Worm (Caenorhabditis elegans): ENCODE results near the gene atn-1.

atn-1 gene

DNA sequence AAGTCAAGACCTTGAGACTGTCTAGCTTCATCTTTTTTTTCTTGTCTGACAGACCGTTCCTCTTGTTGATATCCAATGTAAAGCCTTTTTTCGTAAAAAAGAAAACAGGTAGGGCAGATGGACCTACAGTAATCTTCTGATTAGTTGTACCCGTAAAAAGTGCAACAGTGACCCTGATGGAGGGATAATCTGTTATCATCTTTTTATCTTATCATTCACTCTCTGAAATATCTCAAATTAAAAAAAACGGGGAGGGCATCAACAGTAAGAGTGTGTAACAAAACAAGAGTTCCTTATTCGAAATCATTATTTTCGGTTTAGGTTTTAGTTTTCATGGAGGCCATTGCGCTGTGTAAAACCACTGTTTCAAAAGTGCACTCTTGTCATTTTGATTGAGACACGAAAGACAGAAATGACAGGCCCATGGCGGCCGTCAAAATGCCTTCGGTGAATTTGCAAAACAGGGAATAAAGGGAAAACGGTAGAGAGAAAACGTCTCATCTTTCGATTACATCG, 55.5 kb downstream of the atn-1 start:
- TF ChIP-seq egl-27 (tag; optimal IDR thresholded peaks at IDR 0.05) = peak; percentile 12
- peak; percentile 63 for TF ChIP-seq sma-3 (GFP tag; optimal IDR thresholded peaks at IDR 0.05)
- TF ChIP-seq mdl-1 (tag; optimal IDR thresholded peaks at IDR 0.05) = no peak
- no peak for TF ChIP-seq nhr-23 (tag; optimal IDR thresholded peaks at IDR 0.05)
- no peak for TF ChIP-seq ZK546.5 (tag; optimal IDR thresholded peaks at IDR 0.05)
- no peak for TF ChIP-seq C34F6.9 (tag; optimal IDR thresholded peaks at IDR 0.05)
- no peak for TF ChIP-seq unc-62 (GFP tag; optimal IDR thresholded peaks at IDR 0.05)
- TF ChIP-seq lsy-2 (tag; optimal IDR thresholded peaks at IDR 0.05) = peak in 1 of 2 experiments; percentile 41
- no peak for TF ChIP-seq mab-5 (tag; optimal IDR thresholded peaks at IDR 0.05)
- no peak for TF ChIP-seq alr-1 (tag; optimal IDR thresholded peaks at IDR 0.05)
- TF ChIP-seq nhr-25 (tag; optimal IDR thresholded peaks at IDR 0.05) = peak; percentile 63
- no peak for TF ChIP-seq ztf-1 (GFP tag; conservative IDR thresholded peaks at IDR 0.05)
- peak; percentile 23 for TF ChIP-seq ceh-16 (tag; optimal IDR thresholded peaks at IDR 0.05)
- TF ChIP-seq lin-39 (tag; optimal IDR thresholded peaks at IDR 0.05) = no peak
- TF ChIP-seq aly-2 (tag; optimal IDR thresholded peaks at IDR 0.05) = no peak
- no peak for TF ChIP-seq elt-3 (tag; optimal IDR thresholded peaks at IDR 0.05)
- peak; percentile 88 for TF ChIP-seq blmp-1 (tag; optimal IDR thresholded peaks at IDR 0.05; ENCODE audit: insufficient read depth)
- no peak for TF ChIP-seq snpc-4 (tag; optimal IDR thresholded peaks at IDR 0.05)
- TF ChIP-seq F13H6.1 (tag; optimal IDR thresholded peaks at IDR 0.05) = no peak
- TF ChIP-seq nhr-237 (tag; optimal IDR thresholded peaks at IDR 0.05) = no peak
- TF ChIP-seq Y55F3AM.14 (GFP tag; optimal IDR thresholded peaks at IDR 0.05) = no peak
- TF ChIP-seq peb-1 (tag; optimal IDR thresholded peaks at IDR 0.05) = no peak
- TF ChIP-seq nhr-21 (tag; optimal IDR thresholded peaks at IDR 0.05) = peak; percentile 20
- TF ChIP-seq sma-9 (GFP tag; optimal IDR thresholded peaks at IDR 0.05) = peak; percentile 44
- TF ChIP-seq sma-9 (tag; optimal IDR thresholded peaks at IDR 0.05) = no peak
- no peak for TF ChIP-seq unc-39 (tag; optimal IDR thresholded peaks at IDR 0.05)
- TF ChIP-seq ztf-4 (tag; optimal IDR thresholded peaks at IDR 0.05) = no peak
- TF ChIP-seq nhr-10 (tag; optimal IDR thresholded peaks at IDR 0.05) = no peak
- peak; percentile 13 for TF ChIP-seq crh-2 (tag; optimal IDR thresholded peaks at IDR 0.05)
- TF ChIP-seq dmd-4 (tag; optimal IDR thresholded peaks at IDR 0.05) = no peak
- peak; percentile 8 for TF ChIP-seq fos-1 (tag; optimal IDR thresholded peaks at IDR 0.05)
- TF ChIP-seq zag-1 (tag; optimal IDR thresholded peaks at IDR 0.05) = no peak
- TF ChIP-seq nhr-129 (tag; optimal IDR thresholded peaks at IDR 0.05) = no peak
- no peak for TF ChIP-seq nhr-12 (tag; optimal IDR thresholded peaks at IDR 0.05)
- TF ChIP-seq gmeb-1 (tag; optimal IDR thresholded peaks at IDR 0.05) = no peak
- no peak for TF ChIP-seq nhr-77 (tag; optimal IDR thresholded peaks at IDR 0.05)
- TF ChIP-seq nhr-11 (tag; optimal IDR thresholded peaks at IDR 0.05) = no peak
- TF ChIP-seq sem-4 (tag; optimal IDR thresholded peaks at IDR 0.05) = no peak
- no peak for TF ChIP-seq ama-1 (optimal IDR thresholded peaks at IDR 0.05)
- no peak for TF ChIP-seq nhr-6 (tag; optimal IDR thresholded peaks at IDR 0.05)
- no peak for TF ChIP-seq elt-1 (tag; optimal IDR thresholded peaks at IDR 0.05)
- no peak for TF ChIP-seq R02D3.7 (tag; optimal IDR thresholded peaks at IDR 0.05)
- TF ChIP-seq skn-1 (tag; optimal IDR thresholded peaks at IDR 0.05) = no peak
- no peak for TF ChIP-seq lin-11 (tag; optimal IDR thresholded peaks at IDR 0.05)
- no peak for TF ChIP-seq lin-13 (GFP tag; optimal IDR thresholded peaks at IDR 0.05)
- TF ChIP-seq ceh-82 (tag; optimal IDR thresholded peaks at IDR 0.05) = no peak
- no peak for TF ChIP-seq ztf-11 (tag; optimal IDR thresholded peaks at IDR 0.05)
- TF ChIP-seq unc-55 (GFP tag; optimal IDR thresholded peaks at IDR 0.05) = no peak
- no peak for TF ChIP-seq mbf-1 (tag; optimal IDR thresholded peaks at IDR 0.05)

All from whole organism, L2 larva.